Worm (Caenorhabditis elegans): Measurements from ENCODE around the gene E02H1.1.

DNA sequence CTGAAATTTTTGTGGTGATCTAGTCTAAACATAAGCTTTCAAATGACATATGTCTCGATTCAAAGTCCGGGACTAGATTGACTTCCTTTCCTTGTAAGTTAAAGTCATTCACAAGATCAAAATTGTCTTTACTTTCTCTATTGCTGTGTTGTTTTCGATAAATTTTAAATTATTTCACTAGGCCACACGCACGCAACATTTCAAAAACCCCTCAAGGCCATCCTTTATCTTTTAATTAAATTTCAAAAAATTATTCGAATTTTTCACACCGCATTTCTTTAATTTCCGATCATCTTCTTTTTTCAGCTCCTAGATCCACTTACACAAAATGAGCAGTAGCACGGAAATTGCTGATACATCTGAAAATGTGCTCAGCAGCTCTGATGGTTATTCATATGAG is 45.3 kb upstream of the E02H1.1 start, which contains the start of gene ZK1307.7:
- TF ChIP-seq aha-1 (tag; optimal IDR thresholded peaks at IDR 0.05) = no peak
- TF ChIP-seq C04F5.9 (tag; optimal IDR thresholded peaks at IDR 0.05) = no peak
- no peak for TF ChIP-seq dsc-1 (tag; optimal IDR thresholded peaks at IDR 0.05)
- TF ChIP-seq unc-86 (tag; optimal IDR thresholded peaks at IDR 0.05) = no peak
- TF ChIP-seq nhr-76 (tag; optimal IDR thresholded peaks at IDR 0.05) = no peak
- no peak for TF ChIP-seq snpc-4 (tag; optimal IDR thresholded peaks at IDR 0.05)
- no peak for TF ChIP-seq C34B4.2 (tag; optimal IDR thresholded peaks at IDR 0.05)
- TF ChIP-seq lin-14 (GFP tag; optimal IDR thresholded peaks at IDR 0.05) = no peak
- TF ChIP-seq ztf-11 (tag; optimal IDR thresholded peaks at IDR 0.05) = no peak
- no peak for TF ChIP-seq ama-1 (optimal IDR thresholded peaks at IDR 0.05)

Measured in whole organism, L1 larva.